Fruit fly (Drosophila melanogaster) whole organism, adult: ENCODE data around the gene CG42271.

Experiments used
- CG11617 ChIP-seq: fragments of 200-800 bp; sonication (Bioruptor generic); optimal IDR thresholded peaks from 2 replicates; lab custom pipeline; 2017; ENCODE audit warnings: mild to moderate bottlenecking, missing biosample characterization, missing genetic modification reagents, missing genetic modification characterization
- CG12768 ChIP-seq: fragments of 200-800 bp; sonication (Bioruptor generic); optimal IDR thresholded peaks from 2 replicates; lab custom pipeline; 2017; ENCODE audit warnings: missing biosample characterization, missing genetic modification characterization, mild to moderate bottlenecking, moderate library complexity, missing genetic modification reagents
- CG14711 ChIP-seq: fragments of 200-800 bp; sonication (Bioruptor generic); optimal IDR thresholded peaks from 2 replicates; lab custom pipeline; 2018; ENCODE audit warnings: missing biosample characterization, mild to moderate bottlenecking, missing genetic modification characterization, moderate library complexity
- CG1620 ChIP-seq: fragments of 200-800 bp; sonication (Bioruptor generic); optimal IDR thresholded peaks from 2 replicates; lab custom pipeline; 2016; ENCODE audit warnings: missing biosample characterization, missing genetic modification characterization
- CG33017 ChIP-seq: fragments of 200-800 bp; sonication (Bioruptor generic); optimal IDR thresholded peaks from 2 replicates; lab custom pipeline; 2018; ENCODE audit warnings: missing biosample characterization, mild to moderate bottlenecking, missing genetic modification characterization, moderate library complexity
- CG5204 ChIP-seq: fragments of 200-800 bp; sonication (Bioruptor generic); optimal IDR thresholded peaks from 2 replicates; lab custom pipeline; 2016; ENCODE audit warnings: missing biosample characterization, missing genetic modification characterization
- CG7045 ChIP-seq: fragments of 200-800 bp; sonication (Bioruptor generic); optimal IDR thresholded peaks from 2 replicates; lab custom pipeline; 2017; ENCODE audit warnings: missing biosample characterization, mild to moderate bottlenecking, missing genetic modification characterization
- CG7101 ChIP-seq: fragments of 200-800 bp; sonication (Bioruptor generic); optimal IDR thresholded peaks from 2 replicates; lab custom pipeline; 2018; ENCODE audit warnings: missing biosample characterization, mild to moderate bottlenecking, missing genetic modification characterization, moderate library complexity
- Clk ChIP-seq: fragments of 200-800 bp; sonication (Bioruptor generic); optimal IDR thresholded peaks from 2 replicates; lab custom pipeline; 2017; ENCODE audit warnings: missing biosample characterization, missing genetic modification characterization
- Crg-1 ChIP-seq: fragments of 200-800 bp; sonication (Bioruptor generic); optimal IDR thresholded peaks from 2 replicates; lab custom pipeline; 2016; ENCODE audit warnings: missing biosample characterization, missing genetic modification characterization
- Hr96 ChIP-seq: fragments of 200-800 bp; sonication (Bioruptor generic); optimal IDR thresholded peaks from 2 replicates; lab custom pipeline; 2016; ENCODE audit warnings: missing biosample characterization, missing genetic modification characterization
- Mnt ChIP-seq: fragments of 200-800 bp; sonication (Bioruptor generic); optimal IDR thresholded peaks from 2 replicates; lab custom pipeline; 2016; ENCODE audit warnings: missing biosample characterization, mild to moderate bottlenecking, missing genetic modification characterization
- bab1 ChIP-seq: fragments of 200-800 bp; sonication (Bioruptor generic); optimal IDR thresholded peaks from 3 replicates; lab custom pipeline; 2019; ENCODE audit warnings: missing biosample characterization, mild to moderate bottlenecking, missing genetic modification characterization, moderate library complexity
- cic ChIP-seq: fragments of 200-800 bp; sonication (Bioruptor generic); optimal IDR thresholded peaks from 2 replicates; lab custom pipeline; 2017; ENCODE audit warnings: missing biosample characterization, mild to moderate bottlenecking, missing genetic modification characterization, moderate library complexity
- cnc ChIP-seq, 2 experiments: fragments of >200 bp; optimal IDR thresholded peaks; 2 replicates each; lab custom pipeline; 2017
- kay ChIP-seq: fragments of 200-800 bp; sonication (Bioruptor generic); peaks from one replicate; lab custom pipeline; 2016; ENCODE audit warnings: missing biosample characterization, missing genetic modification characterization, borderline replicate concordance
- ovo ChIP-seq: fragments of 200-800 bp; sonication (Bioruptor generic); optimal IDR thresholded peaks from 2 replicates; lab custom pipeline; 2016; ENCODE audit warnings: missing biosample characterization, missing genetic modification characterization
- pad ChIP-seq: fragments of 200-800 bp; sonication (Bioruptor generic); optimal IDR thresholded peaks from 3 replicates; lab custom pipeline; 2017; ENCODE audit warnings: missing biosample characterization, missing genetic modification characterization, mild to moderate bottlenecking, moderate library complexity, missing genetic modification reagents
- tj ChIP-seq: fragments of 200-800 bp; sonication (Bioruptor generic); optimal IDR thresholded peaks from 3 replicates; lab custom pipeline; 2017; ENCODE audit warnings: missing biosample characterization, mild to moderate bottlenecking, missing genetic modification characterization, moderate library complexity
- toe ChIP-seq: fragments of 200-800 bp; sonication (Bioruptor generic); optimal IDR thresholded peaks from 2 replicates; lab custom pipeline; 2016; ENCODE audit warnings: missing biosample characterization, missing genetic modification characterization

Gene CG42271

DNA sequence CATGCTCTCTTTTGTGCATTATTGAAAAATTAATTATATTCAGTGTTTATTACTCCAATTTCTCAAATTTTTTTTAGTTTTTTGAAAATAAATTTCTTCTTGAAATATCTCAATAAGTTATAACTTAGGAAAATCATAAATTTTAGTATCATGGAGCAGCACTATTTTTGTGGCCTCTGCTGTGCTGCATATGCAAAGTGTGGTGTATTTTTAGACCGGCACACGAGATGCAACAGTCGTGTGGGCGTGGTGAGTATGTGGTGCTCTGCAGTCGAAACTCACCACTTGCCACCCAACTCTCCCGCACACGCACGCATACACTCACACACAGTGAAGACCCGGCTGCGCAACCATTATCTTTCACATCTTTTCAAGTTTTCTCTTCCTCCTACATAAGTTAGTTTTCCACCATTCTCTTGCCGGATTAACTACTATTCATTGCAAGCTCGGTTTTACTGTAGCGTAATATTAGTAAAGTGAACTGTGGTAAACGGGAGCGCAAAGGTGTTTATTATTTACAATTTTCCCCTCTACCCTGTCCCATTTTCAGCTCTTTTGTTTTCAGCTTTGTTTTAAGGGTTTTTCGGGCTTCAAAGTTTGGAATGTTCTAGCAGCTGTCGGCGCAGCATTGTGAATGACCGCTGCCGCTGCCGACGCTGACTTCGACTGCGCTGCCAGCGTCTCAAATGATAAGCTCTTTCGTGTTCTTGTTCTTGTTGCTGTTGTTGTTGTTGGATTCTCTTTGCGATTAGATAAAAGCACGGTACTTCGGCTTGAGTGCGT lies 25.2 kb downstream of the CG42271 start:
- TF ChIP-seq tj = no peak
- no peak for TF ChIP-seq Mnt (GFP tag; lab: Kevin White, UChicago)
- TF ChIP-seq bab1 (GFP tag; lab: Kevin White, UChicago) = peak; percentile 39
- TF ChIP-seq Clk = no peak
- peak; percentile 12 for TF ChIP-seq toe (GFP tag; lab: Kevin White, UChicago)
- peak; percentile 28 for TF ChIP-seq CG14711 (tag; lab: Kevin White, UChicago)
- TF ChIP-seq Crg-1 = no peak
- TF ChIP-seq CG7045 (GFP tag; lab: Kevin White, UChicago) = peak; percentile 58
- TF ChIP-seq CG7101 (tag; lab: Kevin White, UChicago) = no peak
- TF ChIP-seq kay (GFP tag; lab: Kevin White, UChicago) = peak; percentile 72
- TF ChIP-seq CG1620 (GFP tag; lab: Kevin White, UChicago) = no peak
- no peak for TF ChIP-seq cic (GFP tag; lab: Kevin White, UChicago)
- peak; percentile 42 for TF ChIP-seq Hr96 (GFP tag; lab: Kevin White, UChicago)
- TF ChIP-seq pad (GFP tag; lab: Kevin White, UChicago) = peak; percentile 26
- no peak for TF ChIP-seq CG12768 (GFP tag; lab: Kevin White, UChicago)
- no peak for TF ChIP-seq cnc (optimal IDR thresholded peaks at IDR 0.05; lab: Kevin White, UChicago)
- TF ChIP-seq CG5204 = no peak
- no peak for TF ChIP-seq ovo
- peak; percentile 41 for TF ChIP-seq CG33017 (tag; lab: Kevin White, UChicago)
- TF ChIP-seq CG11617 = peak; percentile 36

DNA sequence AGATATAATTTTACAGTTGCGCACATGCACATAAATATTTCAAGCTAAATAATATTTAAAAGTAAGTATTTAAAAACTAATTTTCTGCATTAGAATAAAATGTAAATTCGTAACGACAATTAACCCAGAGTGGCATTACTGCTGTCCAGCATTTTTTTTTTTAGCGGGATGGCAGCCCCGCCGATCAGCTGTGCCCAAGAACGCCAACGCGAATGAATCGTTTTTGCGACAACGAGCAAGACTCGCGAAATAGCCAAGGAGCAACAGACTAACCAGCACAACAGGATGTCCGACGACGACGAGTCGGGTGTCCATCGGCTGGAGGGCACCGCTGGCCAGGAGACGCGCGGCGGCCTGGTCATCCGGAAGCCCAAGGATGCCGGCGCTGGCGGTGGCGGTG lies 32.7 kb downstream of the CG42271 start, which contains the start of gene Prp16:
Gene Prp16 (plus strand): TSS at position 185 of the 400 bp plus-strand sequence.
- no peak for TF ChIP-seq tj
- TF ChIP-seq Hr96 (GFP tag; lab: Kevin White, UChicago) = no peak
- TF ChIP-seq ovo = no peak
- no peak for TF ChIP-seq CG7045 (GFP tag; lab: Kevin White, UChicago)
- TF ChIP-seq toe (GFP tag; lab: Kevin White, UChicago) = no peak
- TF ChIP-seq CG12768 (GFP tag; lab: Kevin White, UChicago) = no peak
- no peak for TF ChIP-seq CG1620 (GFP tag; lab: Kevin White, UChicago)
- no peak for TF ChIP-seq CG33017 (tag; lab: Kevin White, UChicago)
- no peak for TF ChIP-seq CG7101 (tag; lab: Kevin White, UChicago)
- no peak for TF ChIP-seq bab1 (GFP tag; lab: Kevin White, UChicago)
- no peak for TF ChIP-seq Clk
- no peak for TF ChIP-seq CG11617
- no peak for TF ChIP-seq Crg-1

DNA sequence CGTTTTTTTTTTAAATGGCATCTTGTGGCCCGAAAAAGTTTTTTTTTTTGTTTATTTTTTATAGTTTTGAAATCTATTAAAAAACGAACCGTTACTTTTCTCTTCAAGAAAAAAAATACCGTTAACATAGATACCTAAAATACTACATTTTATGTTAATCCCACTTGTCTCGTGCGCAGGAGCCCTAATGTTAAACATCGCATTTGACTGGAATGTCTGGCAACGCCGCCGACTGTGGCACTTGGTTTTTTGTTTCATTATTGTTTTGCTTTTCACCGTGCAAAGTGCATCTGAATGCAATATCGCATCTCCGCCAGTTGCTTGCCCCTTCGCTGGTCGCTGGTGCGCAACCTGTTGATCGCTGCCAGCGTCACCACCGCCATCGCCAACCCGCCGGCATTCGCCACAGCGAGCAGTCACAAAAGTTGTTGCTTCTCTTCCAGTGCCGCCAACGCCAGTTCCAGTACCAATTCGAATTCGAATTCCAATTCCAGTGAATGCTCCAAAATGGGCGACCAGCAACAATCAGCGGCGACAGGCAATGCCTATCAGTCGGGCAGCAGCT lies 33.8 kb downstream of the CG42271 start, which contains the start of gene CG11590:
Gene CG11590 (plus strand): TSS at position 212 of the 565 bp plus-strand sequence.
- TF ChIP-seq CG12768 (GFP tag; lab: Kevin White, UChicago) (no peak), CG33017 (tag; lab: Kevin White, UChicago) (no peak), CG11617 (no peak), bab1 (GFP tag; lab: Kevin White, UChicago) (peak; percentile 38)

DNA sequence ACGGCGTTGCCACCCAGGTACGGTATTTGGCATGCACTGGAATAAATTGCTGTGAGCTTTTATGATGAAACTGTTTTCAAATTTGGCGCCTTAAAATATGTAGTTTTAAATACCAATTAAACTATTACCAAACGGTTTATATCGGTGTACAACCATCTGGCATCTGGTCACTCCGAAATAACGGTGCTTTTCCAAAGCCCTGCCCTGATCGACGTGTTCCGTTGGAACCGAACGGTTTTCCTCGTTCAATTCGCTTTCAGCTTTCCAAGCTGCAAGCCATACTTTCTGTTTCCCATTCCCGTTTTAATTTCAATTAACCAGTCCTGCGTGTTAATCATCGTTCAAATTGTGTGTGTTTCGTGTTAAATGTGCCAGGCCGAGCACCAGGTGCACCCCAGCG lies 40.9 kb downstream of the CG42271 start, which contains the start of gene yl:
Gene yl (plus strand): TSS at position 202 of the 400 bp plus-strand sequence.
- TF ChIP-seq ovo (peak; percentile 93), bab1 (GFP tag; lab: Kevin White, UChicago) (no peak), pad (GFP tag; lab: Kevin White, UChicago) (no peak)

- TF ChIP-seq CG7101 (tag; lab: Kevin White, UChicago) (no peak), bab1 (GFP tag; lab: Kevin White, UChicago) (no peak), Mnt (GFP tag; lab: Kevin White, UChicago) (no peak), CG14711 (tag; lab: Kevin White, UChicago) (no peak), CG1620 (GFP tag; lab: Kevin White, UChicago) (no peak), CG12768 (GFP tag; lab: Kevin White, UChicago) (no peak), CG5204 (no peak)
Measured at dm6 chrX:14191918-14192317, 41.9 kb downstream of the CG42271 start, which contains the start of gene CG13403. Gene CG13403 (minus strand): TSS chrX:14192018.

DNA sequence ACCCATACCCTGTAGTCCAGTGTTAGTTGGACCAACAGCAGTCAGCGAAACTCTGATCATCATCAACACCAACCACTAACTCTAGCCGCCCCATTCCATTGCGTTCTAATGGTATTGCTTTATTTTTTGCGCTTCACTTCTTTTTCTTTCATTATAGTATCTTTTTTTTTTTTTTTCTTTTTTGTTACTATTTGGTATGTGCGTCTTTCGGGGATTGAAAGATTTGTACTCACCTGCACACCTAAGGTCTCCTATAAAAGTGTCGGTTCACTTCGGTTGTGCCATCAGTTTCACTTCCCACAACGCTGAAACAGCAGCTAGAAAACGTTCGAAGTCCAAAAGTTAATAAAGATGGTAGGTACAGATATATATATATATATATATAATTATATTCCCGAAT lies 44.6 kb downstream of the CG42271 start, which contains the start of gene CG11585:
Gene CG11585 (plus strand): TSS at position 301 of the 400 bp plus-strand sequence.
- TF ChIP-seq tj = no peak

- TF ChIP-seq cnc (optimal IDR thresholded peaks at IDR 0.05; lab: Kevin White, UChicago) (no peak), kay (GFP tag; lab: Kevin White, UChicago) (no peak), bab1 (GFP tag; lab: Kevin White, UChicago) (no peak), CG33017 (tag; lab: Kevin White, UChicago) (no peak), Crg-1 (no peak), Mnt (GFP tag; lab: Kevin White, UChicago) (no peak), Clk (no peak), cic (GFP tag; lab: Kevin White, UChicago) (no peak)
Measured at dm6 chrX:14186953-14187352, 46.9 kb downstream of the CG42271 start, which contains the start of gene CG12481. Gene CG12481 (plus strand): TSS chrX:14187253.
